Worm (Caenorhabditis elegans): ENCODE results near the gene gcsh-1.
A peak's percentile ranks its signal among the peaks of the same experiment; 100 is the strongest.

Gene gcsh-1

ce11 chrX:14515028-14515427 is at the start of gene gcsh-1:
gcsh-1 (minus strand) TSS chrX:14515073.
- TF ChIP-seq scrt-1 (GFP tag; IDR thresholded peaks at IDR 0.05) (no peak), hmg-4 (GFP tag; optimal IDR thresholded peaks at IDR 0.05) (no peak), F13C5.2 (tag; optimal IDR thresholded peaks at IDR 0.05) (no peak), ceh-13 (GFP tag; optimal IDR thresholded peaks at IDR 0.05) (no peak), ceh-36 (tag; optimal IDR thresholded peaks at IDR 0.05) (no peak), hnd-1 (tag; optimal IDR thresholded peaks at IDR 0.05) (no peak), tbx-37 (GFP tag; conservative IDR thresholded peaks at IDR 0.05) (no peak), pes-1 (GFP tag; IDR thresholded peaks at IDR 0.05) (no peak), sea-1 (GFP tag; conservative IDR thresholded peaks at IDR 0.05) (no peak), ama-1 (optimal IDR thresholded peaks at IDR 0.05) (no peak), ets-7 (tag; optimal IDR thresholded peaks at IDR 0.05) (no peak), aly-1 (tag; optimal IDR thresholded peaks at IDR 0.05) (no peak), tra-4 (tag; optimal IDR thresholded peaks at IDR 0.05) (no peak), hmbx-1 (tag; optimal IDR thresholded peaks at IDR 0.05) (no peak), tbx-11 (GFP tag; IDR thresholded peaks at IDR 0.05) (no peak)

ce11 chrX:14563818-14564217 is 48.9 kb upstream of the gcsh-1 start:
- TF ChIP-seq ceh-13 (GFP tag; optimal IDR thresholded peaks at IDR 0.05) (no peak), hnd-1 (tag; optimal IDR thresholded peaks at IDR 0.05) (no peak), flt-1 (GFP tag; IDR thresholded peaks at IDR 0.05) (no peak), tbx-37 (GFP tag; conservative IDR thresholded peaks at IDR 0.05) (no peak), scrt-1 (GFP tag; IDR thresholded peaks at IDR 0.05) (no peak), F13C5.2 (tag; optimal IDR thresholded peaks at IDR 0.05) (no peak)

ce11 chrX:14562286-14563086 is 47.6 kb upstream of the gcsh-1 start:
- TF ChIP-seq tbx-11 (GFP tag; IDR thresholded peaks at IDR 0.05) (no peak), tbx-37 (GFP tag; conservative IDR thresholded peaks at IDR 0.05) (no peak), hmg-4 (GFP tag; optimal IDR thresholded peaks at IDR 0.05) (no peak), ama-1 (optimal IDR thresholded peaks at IDR 0.05) (no peak), F13C5.2 (tag; optimal IDR thresholded peaks at IDR 0.05) (no peak)

- TF ChIP-seq tbx-11 (GFP tag; IDR thresholded peaks at IDR 0.05) = no peak
- no peak for TF ChIP-seq tra-4 (tag; optimal IDR thresholded peaks at IDR 0.05)
- no peak for TF ChIP-seq sea-1 (GFP tag; conservative IDR thresholded peaks at IDR 0.05)
- no peak for TF ChIP-seq hmg-4 (GFP tag; optimal IDR thresholded peaks at IDR 0.05)
- TF ChIP-seq scrt-1 (GFP tag; IDR thresholded peaks at IDR 0.05) = no peak
- TF ChIP-seq F13C5.2 (tag; optimal IDR thresholded peaks at IDR 0.05) = peak; percentile 12
Measured at ce11 chrX:14561416-14561973, 46.6 kb upstream of the gcsh-1 start.

- TF ChIP-seq F13C5.2 (tag; optimal IDR thresholded peaks at IDR 0.05) (peak; percentile 34), tra-4 (tag; optimal IDR thresholded peaks at IDR 0.05) (no peak)
Measured at ce11 chrX:14560297-14560680, 45.4 kb upstream of the gcsh-1 start.

ce11 chrX:14559519-14560296 is 44.8 kb upstream of the gcsh-1 start:
- TF ChIP-seq hmbx-1 (tag; optimal IDR thresholded peaks at IDR 0.05) (no peak), tbx-11 (GFP tag; IDR thresholded peaks at IDR 0.05) (no peak), B0310.2 (tag; optimal IDR thresholded peaks at IDR 0.05) (no peak), ama-1 (optimal IDR thresholded peaks at IDR 0.05) (no peak), tbx-37 (GFP tag; conservative IDR thresholded peaks at IDR 0.05) (no peak), sea-1 (GFP tag; conservative IDR thresholded peaks at IDR 0.05) (no peak), flt-1 (GFP tag; IDR thresholded peaks at IDR 0.05) (no peak), F13C5.2 (tag; optimal IDR thresholded peaks at IDR 0.05) (no peak), ceh-36 (tag; optimal IDR thresholded peaks at IDR 0.05) (no peak), hnd-1 (tag; optimal IDR thresholded peaks at IDR 0.05) (no peak), aly-1 (tag; optimal IDR thresholded peaks at IDR 0.05) (no peak), tra-4 (tag; optimal IDR thresholded peaks at IDR 0.05) (no peak), ets-7 (tag; optimal IDR thresholded peaks at IDR 0.05) (no peak), ceh-13 (GFP tag; optimal IDR thresholded peaks at IDR 0.05) (no peak), scrt-1 (GFP tag; IDR thresholded peaks at IDR 0.05) (no peak)

ce11 chrX:14559084-14559483 is 44.2 kb upstream of the gcsh-1 start:
- TF ChIP-seq tbx-11 (GFP tag; IDR thresholded peaks at IDR 0.05) = no peak
- TF ChIP-seq hmbx-1 (tag; optimal IDR thresholded peaks at IDR 0.05) = no peak
- TF ChIP-seq hnd-1 (tag; optimal IDR thresholded peaks at IDR 0.05) = no peak
- TF ChIP-seq ceh-13 (GFP tag; optimal IDR thresholded peaks at IDR 0.05) = no peak
- TF ChIP-seq ama-1 (optimal IDR thresholded peaks at IDR 0.05) = no peak
- no peak for TF ChIP-seq tra-4 (tag; optimal IDR thresholded peaks at IDR 0.05)
- TF ChIP-seq flt-1 (GFP tag; IDR thresholded peaks at IDR 0.05) = no peak
- no peak for TF ChIP-seq F13C5.2 (tag; optimal IDR thresholded peaks at IDR 0.05)
- TF ChIP-seq pes-1 (GFP tag; IDR thresholded peaks at IDR 0.05) = no peak
- no peak for TF ChIP-seq scrt-1 (GFP tag; IDR thresholded peaks at IDR 0.05)
- TF ChIP-seq tbx-37 (GFP tag; conservative IDR thresholded peaks at IDR 0.05) = no peak
- TF ChIP-seq ets-7 (tag; optimal IDR thresholded peaks at IDR 0.05) = no peak
- no peak for TF ChIP-seq hmg-4 (GFP tag; optimal IDR thresholded peaks at IDR 0.05)

All from whole organism, early embryonic.